Worm (Caenorhabditis elegans) whole organism, L4/young adult: ENCODE results near the gene ZK1037.6.
"Not testable (repeated sequence)": the region's sequence is repeated elsewhere in the genome, so short reads cannot be mapped to it uniquely, and the experiment has no call there.

Source experiments
- W03F9.2 ChIP-seq: fragments of 150-350 bp; optimal IDR thresholded peaks from 2 replicates; lab custom pipeline; 2014; ENCODE audit warnings: missing biosample characterization, missing genetic modification characterization
- dao-5 ChIP-seq: sonication (generic microtip); optimal IDR thresholded peaks from 2 replicates; lab custom pipeline; 2016; ENCODE audit warnings: missing genotype, missing genetic modification characterization, moderate library complexity, missing compliant biosample characterization
- him-1 ChIP-seq: sonication (generic microtip); optimal IDR thresholded peaks from 2 replicates; lab custom pipeline; 2016; ENCODE audit warnings: missing genotype, missing genetic modification reagents, missing genetic modification characterization, missing compliant biosample characterization

Gene ZK1037.6

ce11 chrV:15327745-15328447 is at the start of gene ZK1037.6:
TSS of gene ZK1037.6 (minus strand) at chrV:15327795.
- TF ChIP-seq him-1 (no peak), dao-5 (tag; lab: Kevin White, UChicago) (no peak), W03F9.2 (tag; lab: Kevin White, UChicago) (no peak)

DNA sequence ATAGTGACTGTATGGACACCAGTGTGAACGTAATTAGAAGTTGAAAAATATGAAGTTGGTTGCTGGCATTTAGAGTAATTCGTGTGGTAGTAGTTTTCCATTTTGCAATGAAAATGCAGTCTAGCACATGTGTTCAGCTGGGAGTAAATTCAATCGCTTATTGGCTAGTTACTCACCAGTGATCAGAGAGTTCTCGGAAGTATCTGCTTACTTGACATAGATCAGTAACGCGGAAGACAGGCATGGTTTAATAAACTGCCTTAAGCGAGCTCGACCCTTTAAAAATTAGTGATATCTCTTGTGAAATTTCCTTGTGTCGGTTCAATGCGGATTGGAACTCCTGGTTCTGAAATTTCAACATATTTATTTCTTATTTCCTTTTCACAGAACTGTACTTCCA is 48.6 kb upstream of the ZK1037.6 start, which contains the start of gene srh-52:
Gene srh-52, minus strand, starts transcription at position 101 of the 400 bp plus-strand sequence.
- TF ChIP-seq W03F9.2 (tag; lab: Kevin White, UChicago) = no peak
- TF ChIP-seq dao-5 (tag; lab: Kevin White, UChicago) = no peak
- no peak for TF ChIP-seq him-1

DNA sequence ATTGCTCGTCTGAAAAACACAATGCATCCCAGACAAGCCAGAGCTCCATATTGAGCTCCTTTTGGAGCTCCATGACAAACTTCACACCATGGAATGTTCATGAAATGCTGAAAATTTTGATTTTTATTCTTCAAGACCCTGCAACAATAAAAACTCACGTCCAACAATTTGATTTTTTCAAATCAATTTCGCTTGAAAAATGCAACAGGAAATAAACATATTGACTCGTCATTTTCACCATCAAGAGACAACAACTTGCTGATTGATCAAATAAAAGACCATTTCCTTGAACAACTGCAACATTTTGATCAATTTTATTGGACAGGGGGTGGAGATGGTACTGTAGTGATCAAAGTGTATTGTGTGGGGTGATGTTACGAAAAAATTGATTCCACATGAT is 42.1 kb upstream of the ZK1037.6 start, which contains the start of gene nhr-269:
Gene nhr-269, minus strand, starts transcription at position 101 of the 400 bp plus-strand sequence.
- no peak for TF ChIP-seq him-1
- no peak for TF ChIP-seq dao-5 (tag; lab: Kevin White, UChicago)
- no peak for TF ChIP-seq W03F9.2 (tag; lab: Kevin White, UChicago)

ce11 chrV:15367770-15368169 is 40.2 kb upstream of the ZK1037.6 start:
- TF ChIP-seq dao-5 (tag; lab: Kevin White, UChicago) = no peak
- no peak for TF ChIP-seq him-1
- TF ChIP-seq W03F9.2 (tag; lab: Kevin White, UChicago) = no peak

ce11 chrV:15361412-15361811 is 33.8 kb upstream of the ZK1037.6 start, which contains the start of gene ech-1.1:
TSS of gene ech-1.1 (minus strand) at chrV:15361512.
- not testable (repeated sequence) for TF ChIP-seq him-1; W03F9.2 (tag; lab: Kevin White, UChicago); dao-5 (tag; lab: Kevin White, UChicago)

ce11 chrV:15354648-15355047 is 27.1 kb upstream of the ZK1037.6 start, which contains the start of gene C29F3.7:
TSS of gene C29F3.7 (plus strand) at chrV:15354901.
- TF ChIP-seq dao-5 (tag; lab: Kevin White, UChicago) (no peak), W03F9.2 (tag; lab: Kevin White, UChicago) (no peak), him-1 (no peak)

ce11 chrV:15352376-15352775 is 24.8 kb upstream of the ZK1037.6 start, which contains the start of gene srx-58:
TSS of gene srx-58 (plus strand) at chrV:15352676.
- TF ChIP-seq W03F9.2 (tag; lab: Kevin White, UChicago) (no peak), him-1 (no peak), dao-5 (tag; lab: Kevin White, UChicago) (no peak)

DNA sequence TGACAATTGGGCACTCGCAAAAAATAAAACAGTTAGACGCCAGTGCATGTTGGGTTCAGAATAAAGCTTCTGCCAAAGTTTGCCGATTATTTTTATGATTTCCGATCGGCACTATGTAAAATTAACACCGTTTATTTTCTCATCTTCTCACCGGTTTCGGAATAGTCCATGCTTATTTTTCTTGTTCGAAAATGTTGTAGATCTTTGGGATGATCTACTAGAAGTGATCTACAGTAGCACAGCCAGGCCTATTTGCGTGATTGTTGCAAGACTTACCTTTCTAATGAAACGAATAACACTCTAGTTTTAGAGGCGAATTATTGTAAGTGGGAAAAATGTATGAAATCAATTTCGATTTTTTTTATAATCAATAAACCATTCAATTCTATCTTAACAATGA is 23.0 kb upstream of the ZK1037.6 start, which contains the start of gene clec-231:
Gene clec-231, minus strand, starts transcription at position 101 of the 400 bp plus-strand sequence.
- TF ChIP-seq him-1 = no peak
- TF ChIP-seq dao-5 (tag; lab: Kevin White, UChicago) = no peak
- no peak for TF ChIP-seq W03F9.2 (tag; lab: Kevin White, UChicago)

ce11 chrV:15349044-15349443 is 21.4 kb upstream of the ZK1037.6 start, which contains the start of gene clec-230:
TSS of gene clec-230 (minus strand) at chrV:15349144.
- TF ChIP-seq W03F9.2 (tag; lab: Kevin White, UChicago) (no peak), dao-5 (tag; lab: Kevin White, UChicago) (no peak), him-1 (no peak)

ce11 chrV:15347292-15347691 is 19.7 kb upstream of the ZK1037.6 start, which contains the start of gene C29F3.3:
TSS of gene C29F3.3 (minus strand) at chrV:15347392.
- TF ChIP-seq him-1 = no peak
- TF ChIP-seq dao-5 (tag; lab: Kevin White, UChicago) = no peak
- no peak for TF ChIP-seq W03F9.2 (tag; lab: Kevin White, UChicago)

DNA sequence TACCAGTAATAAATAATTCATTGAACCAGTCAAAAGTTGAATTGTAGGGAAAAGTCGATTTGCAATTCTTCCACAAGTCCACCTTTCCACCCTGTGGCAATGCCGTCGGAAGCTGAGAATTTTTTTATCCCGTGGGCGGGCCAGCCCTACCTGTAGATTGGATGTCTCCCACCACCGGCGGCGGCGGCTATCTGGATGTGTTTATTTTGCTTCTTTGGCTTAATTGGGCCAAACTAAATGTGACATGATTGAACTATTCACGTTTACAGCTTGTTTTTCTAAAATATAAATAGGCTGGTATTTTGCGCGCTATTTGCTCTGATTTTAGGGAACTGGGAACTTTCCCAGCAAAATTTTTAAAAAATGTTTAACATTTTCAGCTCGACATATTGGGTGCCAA is 16.9 kb upstream of the ZK1037.6 start, which contains the start of gene wrt-8:
Gene wrt-8, minus strand, starts transcription at position 101 of the 400 bp plus-strand sequence.
- TF ChIP-seq W03F9.2 (tag; lab: Kevin White, UChicago) (no peak), him-1 (no peak), dao-5 (tag; lab: Kevin White, UChicago) (no peak)

ce11 chrV:15341404-15341803 is 13.8 kb upstream of the ZK1037.6 start, which contains the start of gene clec-229:
TSS of gene clec-229 (minus strand) at chrV:15341504.
- TF ChIP-seq him-1 (no peak), W03F9.2 (tag; lab: Kevin White, UChicago) (no peak), dao-5 (tag; lab: Kevin White, UChicago) (no peak)

DNA sequence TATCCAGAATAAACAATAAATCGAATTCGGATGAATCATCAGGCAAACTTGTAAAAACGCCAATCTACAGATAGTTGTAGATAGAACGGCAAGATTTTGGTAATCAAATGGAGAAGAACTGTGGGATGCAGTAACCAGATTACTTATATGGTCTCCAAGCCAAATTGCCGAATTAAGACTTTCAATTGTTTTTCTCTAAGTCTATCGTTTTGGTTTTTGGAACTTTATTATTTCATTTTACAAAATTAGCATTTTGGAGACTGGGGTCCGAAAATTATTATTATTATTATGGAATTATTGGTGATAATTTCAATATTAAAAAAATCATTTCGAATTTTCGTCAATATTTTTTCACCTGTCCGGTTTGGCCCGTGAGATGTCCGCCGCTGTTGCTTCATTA is 11.8 kb upstream of the ZK1037.6 start, which contains the start of gene clec-228:
Gene clec-228, minus strand, starts transcription at position 101 of the 400 bp plus-strand sequence.
- TF ChIP-seq dao-5 (tag; lab: Kevin White, UChicago) = no peak
- TF ChIP-seq W03F9.2 (tag; lab: Kevin White, UChicago) = no peak
- no peak for TF ChIP-seq him-1

DNA sequence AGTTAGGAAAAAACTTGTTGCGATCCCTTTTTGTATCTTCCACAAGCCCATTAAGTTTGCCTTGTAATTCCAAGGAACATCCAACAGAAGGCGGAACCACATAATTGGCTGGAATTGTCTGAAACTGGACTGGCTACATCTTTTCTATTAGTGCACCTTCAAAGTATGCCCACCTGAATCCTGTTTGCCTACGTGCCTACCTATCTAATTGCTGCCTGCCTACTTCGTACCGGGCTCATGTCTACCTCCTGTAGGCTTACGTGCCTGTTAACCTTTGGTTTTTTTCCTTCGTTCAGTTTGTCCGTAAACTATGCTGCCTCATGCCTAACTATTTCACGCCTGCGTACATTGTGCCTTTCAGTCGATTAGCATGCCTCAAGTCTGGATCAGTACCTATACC is 9.8 kb upstream of the ZK1037.6 start, which contains the start of gene wrt-7:
Gene wrt-7, minus strand, starts transcription at position 101 of the 400 bp plus-strand sequence.
- no peak for TF ChIP-seq him-1
- TF ChIP-seq dao-5 (tag; lab: Kevin White, UChicago) = no peak
- TF ChIP-seq W03F9.2 (tag; lab: Kevin White, UChicago) = no peak
